Fruit fly (Drosophila melanogaster): ENCODE data around the gene rpk.
A peak's percentile ranks its signal among the peaks of the same experiment; 100 is the strongest.

Gene rpk

DNA sequence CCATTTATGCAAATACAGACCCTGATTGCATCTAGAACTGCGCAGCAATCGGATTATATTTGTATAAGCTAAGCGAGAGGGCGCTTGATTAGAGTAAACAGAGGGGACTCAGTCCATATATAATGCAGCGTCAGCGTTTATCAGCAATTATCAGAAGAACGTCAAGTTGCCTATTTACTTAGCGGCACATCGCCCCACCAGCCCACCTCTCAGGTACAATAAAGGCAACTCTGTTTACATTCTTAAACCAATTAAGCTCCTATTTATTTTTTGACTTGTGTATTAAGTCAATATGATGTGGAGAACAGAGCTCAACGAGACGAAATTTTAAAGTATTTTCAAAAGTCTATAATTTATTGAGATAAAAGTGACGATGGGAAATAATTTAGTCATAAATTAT lies 19.2 kb downstream of the rpk start (continued):
- no peak for TF ChIP-seq B-H2 (GFP tag; optimal IDR thresholded peaks at IDR 0.05)
- peak; percentile 85 for TF ChIP-seq dmrt99B (tag; optimal IDR thresholded peaks at IDR 0.05)
- TF ChIP-seq tna (GFP tag; IDR thresholded peaks at IDR 0.05; ENCODE audit: partially characterized antibody), result no peak
- TF ChIP-seq CG1233 (GFP tag; optimal IDR thresholded peaks at IDR 0.05), result peak; percentile 94
- TF ChIP-seq Nf-YC (tag; optimal IDR thresholded peaks at IDR 0.05), result peak; percentile 55
- no peak for TF ChIP-seq CG32767 (GFP tag; IDR thresholded peaks at IDR 0.05)
- TF ChIP-seq CG33557 (GFP tag; optimal IDR thresholded peaks at IDR 0.05), result peak; percentile 69
- TF ChIP-seq ranshi (GFP tag; IDR thresholded peaks at IDR 0.05), result peak; percentile 75
- TF ChIP-seq YL-1 (GFP tag; optimal IDR thresholded peaks at IDR 0.05), result no peak
- peak; percentile 73 for TF ChIP-seq Antp (GFP tag; optimal IDR thresholded peaks at IDR 0.05)
- TF ChIP-seq wek (GFP tag; optimal IDR thresholded peaks at IDR 0.05), result peak; percentile 88
- peak; percentile 31 for TF ChIP-seq kah (GFP tag; optimal IDR thresholded peaks at IDR 0.05)
- TF ChIP-seq nerfin-1 (tag; optimal IDR thresholded peaks at IDR 0.05), result peak; percentile 90
- TF ChIP-seq Sry-δ (GFP tag; optimal IDR thresholded peaks at IDR 0.05), result peak; percentile 45
- TF ChIP-seq CG5245 (GFP tag; optimal IDR thresholded peaks at IDR 0.05), result peak; percentile 73
- no peak for TF ChIP-seq fd3F (GFP tag; optimal IDR thresholded peaks at IDR 0.05)
- TF ChIP-seq D19B (GFP tag; optimal IDR thresholded peaks at IDR 0.05), result no peak
- TF ChIP-seq CG9609 (GFP tag; optimal IDR thresholded peaks at IDR 0.05), result no peak
- no peak for TF ChIP-seq CG2889 (GFP tag; IDR thresholded peaks at IDR 0.05)
- TF ChIP-seq CG34224 (GFP tag; IDR thresholded peaks at IDR 0.05; ENCODE audit: partially characterized antibody), result no peak
- TF ChIP-seq insv (GFP tag; optimal IDR thresholded peaks at IDR 0.05), result no peak
- peak; percentile 24; the same call in 1 of the 2 replicates for TF ChIP-seq lmd (GFP tag; IDR thresholded peaks at IDR 0.05)
- no peak for TF ChIP-seq Hr39 (optimal IDR thresholded peaks at IDR 0.05)
- no peak for TF ChIP-seq Scr (GFP tag; IDR thresholded peaks at IDR 0.05; ENCODE audit: partially characterized antibody)
- peak; percentile 99 for TF ChIP-seq ATbp (GFP tag; optimal IDR thresholded peaks at IDR 0.05)
- peak; percentile 92 for TF ChIP-seq Sox100B (GFP tag; optimal IDR thresholded peaks at IDR 0.05)
- TF ChIP-seq ash1 (GFP tag; optimal IDR thresholded peaks at IDR 0.05), result no peak
- TF ChIP-seq dimm (GFP tag; IDR thresholded peaks at IDR 0.05), result no peak
- TF ChIP-seq trem (tag; optimal IDR thresholded peaks at IDR 0.05), result peak; percentile 73
- TF ChIP-seq aop (GFP tag; IDR thresholded peaks at IDR 0.05), result no peak
- no peak for TF ChIP-seq Atf6 (GFP tag; IDR thresholded peaks at IDR 0.05)
- peak; percentile 77 for TF ChIP-seq Dbx (GFP tag; IDR thresholded peaks at IDR 0.05)
- peak; percentile 68 for TF ChIP-seq her (GFP tag; optimal IDR thresholded peaks at IDR 0.05)
- TF ChIP-seq nom (GFP tag; optimal IDR thresholded peaks at IDR 0.05), result peak; percentile 92
- peak; percentile 3 for TF ChIP-seq Lhr (GFP tag; optimal IDR thresholded peaks at IDR 0.05)
- peak; percentile 32 for TF ChIP-seq CHES-1-like (GFP tag; optimal IDR thresholded peaks at IDR 0.05)
- peak; percentile 63; the same call in 1 of the 2 replicates for TF ChIP-seq CG14014 (GFP tag; IDR thresholded peaks at IDR 0.05)
- TF ChIP-seq CG8290 (GFP tag; optimal IDR thresholded peaks at IDR 0.05), result peak; percentile 92
- peak in 1 of 2 experiments; percentile 8 for TF ChIP-seq CG8290 (tag; optimal IDR thresholded peaks at IDR 0.05)
- TF ChIP-seq zf30C (GFP tag; optimal IDR thresholded peaks at IDR 0.05), result no peak
- TF ChIP-seq CG8281 (tag; optimal IDR thresholded peaks at IDR 0.05), result peak; percentile 71
- TF ChIP-seq dm (GFP tag; optimal IDR thresholded peaks at IDR 0.05), result no peak
- peak in 1 of 2 experiments; percentile 5 for TF ChIP-seq Hr78 (GFP tag; optimal IDR thresholded peaks at IDR 0.05)
- TF ChIP-seq pb (GFP tag; optimal IDR thresholded peaks at IDR 0.05), result peak; percentile 84
- TF ChIP-seq CG14860 (GFP tag; IDR thresholded peaks at IDR 0.05; ENCODE audit: partially characterized antibody), result no peak
- peak; percentile 88 for TF ChIP-seq CG1024 (GFP tag; IDR thresholded peaks at IDR 0.05)
- TF ChIP-seq CG1832 (GFP tag; optimal IDR thresholded peaks at IDR 0.05), result no peak
- TF ChIP-seq Oli (tag; optimal IDR thresholded peaks at IDR 0.05), result no peak
- peak; percentile 68; the same call in 2 of the 3 replicates for TF ChIP-seq H15 (GFP tag; IDR thresholded peaks at IDR 0.05)
- peak; percentile 93 for TF ChIP-seq CG17359 (tag; optimal IDR thresholded peaks at IDR 0.05)
- peak in 1 of 3 experiments; percentile 35 for TF ChIP-seq lola (GFP tag; optimal IDR thresholded peaks at IDR 0.05)
